Worm (Caenorhabditis elegans) whole organism, L1 larva: ENCODE measurements around the gene T07D3.9.

ENCODE experiments used
- C34B4.2 ChIP-seq: sonication (generic microtip); optimal IDR thresholded peaks from 2 replicates; lab custom pipeline; 2017; ENCODE audit warnings: mild to moderate bottlenecking, missing genetic modification characterization, missing compliant biosample characterization
- aly-2 ChIP-seq: fragments of 150-350 bp; optimal IDR thresholded peaks from 2 replicates; lab custom pipeline; 2014; ENCODE audit warnings: missing biosample characterization, missing genetic modification characterization
- ama-1 ChIP-seq: fragments of 150-350 bp; optimal IDR thresholded peaks from 2 replicates; lab custom pipeline; 2014
- egl-27 ChIP-seq, 2 experiments: fragments of 150-350 bp in 1 of 2; sonication (generic microtip); optimal IDR thresholded peaks; 3 replicates each; lab custom pipeline; 2017 to 2018; ENCODE audit warnings: missing biosample characterization in 2 of 2, missing genetic modification characterization in 2 of 2, missing genetic modification reagents in 2 of 2
- fkh-8 ChIP-seq: sonication (generic microtip); optimal IDR thresholded peaks from 2 replicates; lab custom pipeline; 2016; ENCODE audit warnings: mild to moderate bottlenecking, missing genetic modification characterization, missing compliant biosample characterization
- hlh-4 ChIP-seq: sonication (generic microtip); optimal IDR thresholded peaks from 2 replicates; lab custom pipeline; 2016; ENCODE audit warnings: mild to moderate bottlenecking, missing genetic modification characterization, missing compliant biosample characterization
- lir-3 ChIP-seq: sonication (generic microtip); optimal IDR thresholded peaks from 2 replicates; lab custom pipeline; 2016; ENCODE audit warnings: mild to moderate bottlenecking, missing genetic modification characterization, moderate library complexity, missing compliant biosample characterization; ENCODE audit not compliant: poor library complexity
- nhr-90 ChIP-seq: sonication (generic microtip); optimal IDR thresholded peaks from 2 replicates; lab custom pipeline; 2016; ENCODE audit warnings: mild to moderate bottlenecking, missing genetic modification characterization, missing compliant biosample characterization; ENCODE audit not compliant: poor library complexity
- snpc-4 ChIP-seq: fragments of 150-350 bp; optimal IDR thresholded peaks from 2 replicates; lab custom pipeline; 2014; ENCODE audit warnings: missing biosample characterization, missing genetic modification characterization
- xbp-1 ChIP-seq: sonication (generic microtip); optimal IDR thresholded peaks from 2 replicates; lab custom pipeline; 2016; ENCODE audit warnings: missing genetic modification characterization, missing compliant biosample characterization

DNA sequence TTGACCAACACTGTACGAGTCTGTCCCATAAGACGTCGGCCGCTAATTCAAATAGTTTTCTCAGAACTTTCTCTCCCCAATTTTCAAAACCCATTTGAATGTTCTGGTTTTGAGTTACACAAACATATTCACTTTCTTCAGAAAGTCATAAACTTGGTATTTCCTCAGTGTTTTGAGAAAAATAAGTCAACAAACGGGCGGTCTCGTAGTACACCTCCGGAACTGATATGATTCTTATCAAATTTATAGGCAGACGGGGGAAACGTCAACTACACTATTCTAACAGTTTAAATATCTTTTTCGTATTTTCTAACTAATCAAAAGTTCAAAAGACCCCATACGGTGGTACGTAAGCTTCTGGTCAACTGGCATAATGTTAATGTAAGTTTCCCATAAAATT is 16.5 kb downstream of the T07D3.9 start:
- TF ChIP-seq ama-1 (lab: Kevin White, UChicago) (no peak), xbp-1 (tag; lab: Kevin White, UChicago) (no peak), hlh-4 (tag; lab: Kevin White, UChicago) (no peak), egl-27 (tag; optimal IDR thresholded peaks at IDR 0.05; lab: Kevin White, UChicago) (no peak), fkh-8 (tag; lab: Kevin White, UChicago) (no peak), C34B4.2 (no peak), lir-3 (tag; lab: Kevin White, UChicago) (no peak), nhr-90 (tag; lab: Kevin White, UChicago) (no peak), snpc-4 (tag; lab: Kevin White, UChicago) (no peak), aly-2 (no peak)
